Fruit fly (Drosophila melanogaster) whole organism, embryonic: ENCODE data around the gene CG13862.

Experiments
- ATbp ChIP-seq: fragments of 200-800 bp; sonication (Bioruptor generic); optimal IDR thresholded peaks from 2 replicates; lab custom pipeline; 2017; ENCODE audit warnings: missing biosample characterization, mild to moderate bottlenecking, missing genetic modification characterization, missing genetic modification reagents
- CG12155 ChIP-seq: fragments of 200-800 bp; sonication (Bioruptor generic); optimal IDR thresholded peaks from 3 replicates; lab custom pipeline; 2016; ENCODE audit warnings: missing biosample characterization, missing genetic modification characterization
- CG12219 ChIP-seq: fragments of 200-800 bp; sonication (Bioruptor generic); optimal IDR thresholded peaks from 3 replicates; lab custom pipeline; 2018; ENCODE audit warnings: missing biosample characterization, mild to moderate bottlenecking, missing genetic modification characterization
- CG12659 ChIP-seq: fragments of 200-800 bp; sonication (Bioruptor generic); optimal IDR thresholded peaks from 3 replicates; lab custom pipeline; 2017; ENCODE audit warnings: mild to moderate bottlenecking, missing biosample characterization, missing genetic modification reagents, missing genetic modification characterization
- CG12744 ChIP-seq: fragments of 200-800 bp; sonication (Bioruptor generic); optimal IDR thresholded peaks from 2 replicates; lab custom pipeline; 2016; ENCODE audit warnings: missing biosample characterization, missing genetic modification characterization
- CG12769 ChIP-seq: fragments of 200-800 bp; sonication (Bioruptor generic); optimal IDR thresholded peaks from 2 replicates; lab custom pipeline; 2019; ENCODE audit warnings: missing biosample characterization, mild to moderate bottlenecking, missing genetic modification characterization, moderate library complexity
- CG14050 ChIP-seq: fragments of 200-800 bp; sonication (Bioruptor generic); IDR thresholded peaks from 3 replicates; pipeline ENCODE4 v1.3.6; 2022; ENCODE audit warnings: missing biosample characterization, missing genetic modification characterization
- CG14441 ChIP-seq: fragments of 200-800 bp; sonication (Bioruptor generic); IDR thresholded peaks from 2 replicates; pipeline ENCODE4 v1.3.6; 2022; ENCODE audit warnings: missing biosample characterization, missing genetic modification characterization
- CG15073 ChIP-seq: fragments of 200-800 bp; sonication (Bioruptor generic); optimal IDR thresholded peaks from 2 replicates; lab custom pipeline; 2016; ENCODE audit warnings: missing biosample characterization, missing genetic modification characterization
- CG15696 ChIP-seq: fragments of 200-800 bp; sonication (Bioruptor generic); optimal IDR thresholded peaks from 2 replicates; lab custom pipeline; 2019; ENCODE audit warnings: missing biosample characterization, mild to moderate bottlenecking, missing genetic modification characterization, moderate library complexity
- CG16815 ChIP-seq: fragments of 200-800 bp; sonication (Bioruptor generic); optimal IDR thresholded peaks from 3 replicates; lab custom pipeline; 2017; ENCODE audit warnings: missing biosample characterization, mild to moderate bottlenecking, missing genetic modification characterization
- CG18011 ChIP-seq: fragments of 200-800 bp; sonication (Bioruptor generic); optimal IDR thresholded peaks from 2 replicates; lab custom pipeline; 2017; ENCODE audit warnings: missing biosample characterization, missing genetic modification characterization, mild to moderate bottlenecking, moderate library complexity, missing genotype
- CG30020 ChIP-seq: fragments of 200-800 bp; optimal IDR thresholded peaks from 2 replicates; lab custom pipeline; 2019; ENCODE audit warnings: missing biosample characterization, mild to moderate bottlenecking, missing genetic modification characterization, moderate library complexity
- CG6654 ChIP-seq: fragments of 200-800 bp; sonication (Bioruptor generic); optimal IDR thresholded peaks from 2 replicates; lab custom pipeline; 2017; ENCODE audit warnings: missing biosample characterization, mild to moderate bottlenecking, missing genetic modification characterization
- CG7839 ChIP-seq: fragments of 200-800 bp; sonication (Bioruptor generic); optimal IDR thresholded peaks from 3 replicates; lab custom pipeline; 2018; ENCODE audit warnings: missing biosample characterization, mild to moderate bottlenecking, missing genetic modification characterization, moderate library complexity
- Dp ChIP-seq: fragments of 200-800 bp; sonication (Bioruptor generic); optimal IDR thresholded peaks from 2 replicates; lab custom pipeline; 2018; ENCODE audit warnings: missing biosample characterization, mild to moderate bottlenecking, missing genetic modification characterization, moderate library complexity
- Drgx ChIP-seq: fragments of 200-800 bp; sonication (Bioruptor generic); IDR thresholded peaks from 2 replicates; pipeline ENCODE4 v1.3.6; 2022; ENCODE audit warnings: missing biosample characterization, missing genetic modification characterization
- E2f1 ChIP-seq: fragments of 200-800 bp; sonication (Bioruptor generic); IDR thresholded peaks from 2 replicates; pipeline ENCODE4 v1.3.6; 2022; ENCODE audit warnings: missing biosample characterization, missing genetic modification characterization
- Eip74EF ChIP-seq, 2 experiments: fragments of 200-800 bp in 1 of 2; fragments of >200 bp in 1 of 2; sonication (Bioruptor generic) in 1 of 2; optimal IDR thresholded peaks; 2 replicates each; lab custom pipeline; 2017 to 2019; ENCODE audit warnings: missing biosample characterization in 2 of 2, missing genetic modification characterization in 2 of 2, mild to moderate bottlenecking in 1 of 2, moderate library complexity in 1 of 2
- Elba2 ChIP-seq: fragments of 200-800 bp; sonication (Bioruptor generic); optimal IDR thresholded peaks from 3 replicates; lab custom pipeline; 2016; ENCODE audit warnings: missing biosample characterization, missing genetic modification characterization
- H2.0 ChIP-seq: fragments of 200-800 bp; sonication (Bioruptor generic); IDR thresholded peaks from 2 replicates; pipeline ENCODE4 v1.3.6; 2022; ENCODE audit warnings: missing biosample characterization, missing genetic modification characterization
- Hand ChIP-seq: fragments of 200-800 bp; sonication (Bioruptor generic); optimal IDR thresholded peaks from 2 replicates; lab custom pipeline; 2017; ENCODE audit warnings: mild to moderate bottlenecking, missing biosample characterization, missing genetic modification reagents, missing genetic modification characterization
- HmgD ChIP-seq: fragments of 200-800 bp; sonication (Bioruptor generic); optimal IDR thresholded peaks from 3 replicates; lab custom pipeline; 2016; ENCODE audit warnings: missing biosample characterization, missing genetic modification characterization
- Lim3 ChIP-seq: fragments of 200-800 bp; sonication (Bioruptor generic); IDR thresholded peaks from 2 replicates; pipeline ENCODE4 v1.3.6; 2022; ENCODE audit warnings: missing biosample characterization, missing genetic modification characterization
- MESR4 ChIP-seq: fragments of 200-800 bp; sonication (Bioruptor generic); optimal IDR thresholded peaks from 2 replicates; lab custom pipeline; 2018; ENCODE audit warnings: missing biosample characterization, mild to moderate bottlenecking, missing genetic modification characterization, moderate library complexity
- Rx ChIP-seq: fragments of 200-800 bp; sonication (Bioruptor generic); IDR thresholded peaks from 2 replicates; pipeline ENCODE4 v1.3.6; 2022; ENCODE audit warnings: missing biosample characterization, missing genetic modification characterization
- Sox102F ChIP-seq: fragments of 200-800 bp; sonication (Bioruptor generic); optimal IDR thresholded peaks from 2 replicates; lab custom pipeline; 2018; ENCODE audit warnings: missing biosample characterization, mild to moderate bottlenecking, missing genetic modification characterization, moderate library complexity
- Trl ChIP-seq, 3 experiments: fragments of >200 bp in 2 of 3; fragments of 200-800 bp in 1 of 3; sonication (Bioruptor generic) in 1 of 3; optimal IDR thresholded peaks; 2 replicates in 1 of 3; 3 replicates in 2 of 3; lab custom pipeline; 2016 to 2017; ENCODE audit warnings: missing biosample characterization in 1 of 3, missing genetic modification characterization in 1 of 3
- Xbp1 ChIP-seq: fragments of 200-800 bp; sonication (Bioruptor generic); optimal IDR thresholded peaks from 3 replicates; lab custom pipeline; 2016; ENCODE audit warnings: missing biosample characterization, mild to moderate bottlenecking, missing genetic modification characterization
- bab2 ChIP-seq: fragments of 200-800 bp; sonication (Bioruptor generic); optimal IDR thresholded peaks from 2 replicates; lab custom pipeline; 2016; ENCODE audit warnings: missing biosample characterization, missing genetic modification characterization
- corto ChIP-seq: fragments of 200-800 bp; sonication (Bioruptor generic); optimal IDR thresholded peaks from 2 replicates; lab custom pipeline; 2016; ENCODE audit warnings: missing biosample characterization, mild to moderate bottlenecking, missing genetic modification characterization, moderate library complexity
- grn ChIP-seq: fragments of 200-800 bp; sonication (Bioruptor generic); optimal IDR thresholded peaks from 3 replicates; lab custom pipeline; 2017; ENCODE audit warnings: missing biosample characterization, missing genetic modification characterization
- hkb ChIP-seq, 2 experiments: fragments of 200-800 bp in 1 of 2; fragments of >200 bp in 1 of 2; sonication (Bioruptor generic) in 1 of 2; IDR thresholded peaks in 1 of 2; optimal IDR thresholded peaks in 1 of 2; 2 replicates each; pipeline versions ENCODE4 v1.3.6 to Lab custom; 2017 to 2022; ENCODE audit warnings: missing biosample characterization in 1 of 2, missing genetic modification characterization in 1 of 2
- ind ChIP-seq: fragments of 200-800 bp; sonication (Bioruptor generic); optimal IDR thresholded peaks from 3 replicates; lab custom pipeline; 2016; ENCODE audit warnings: missing biosample characterization, missing genetic modification characterization
- inv ChIP-seq: fragments of 200-800 bp; sonication (Bioruptor generic); IDR thresholded peaks from 2 replicates; pipeline ENCODE4 v1.3.6; 2022; ENCODE audit warnings: missing biosample characterization, missing genetic modification characterization; ENCODE audit not compliant: partially characterized antibody
- jigr1 ChIP-seq: fragments of 200-800 bp; sonication (Bioruptor generic); IDR thresholded peaks from 3 replicates; pipeline ENCODE4 v1.3.6; 2022; ENCODE audit warnings: missing biosample characterization, missing genetic modification characterization
- knrl ChIP-seq: fragments of 200-800 bp; sonication (Bioruptor generic); IDR thresholded peaks from 3 replicates; pipeline ENCODE4 v1.3.6; 2022; ENCODE audit warnings: missing biosample characterization, missing genetic modification characterization; ENCODE audit not compliant: partially characterized antibody
- maf-S ChIP-seq: fragments of 200-800 bp; sonication (Bioruptor generic); optimal IDR thresholded peaks from 2 replicates; lab custom pipeline; 2016; ENCODE audit warnings: missing biosample characterization, missing genetic modification characterization
- nerfin-1 ChIP-seq: fragments of 200-800 bp; sonication (Bioruptor generic); optimal IDR thresholded peaks from 3 replicates; lab custom pipeline; 2019; ENCODE audit warnings: missing biosample characterization, mild to moderate bottlenecking, missing genetic modification characterization, moderate library complexity
- pan ChIP-seq, 4 experiments: fragments of >200 bp in 3 of 4; fragments of 200-800 bp in 1 of 4; sonication (Bioruptor generic) in 1 of 4; optimal IDR thresholded peaks in 3 of 4; IDR thresholded peaks in 1 of 4; 2 replicates each; pipeline versions ENCODE4 v1.3.6 to Lab custom; 2017 to 2022; ENCODE audit warnings: missing biosample characterization in 2 of 4, missing genetic modification characterization in 2 of 4, mixed read lengths in 1 of 4
- sd ChIP-seq: fragments of 200-800 bp; sonication (Bioruptor generic); optimal IDR thresholded peaks from 3 replicates; lab custom pipeline; 2018; ENCODE audit warnings: missing biosample characterization, mild to moderate bottlenecking, missing genetic modification characterization, moderate library complexity
- sob ChIP-seq: fragments of 200-800 bp; sonication (Bioruptor generic); IDR thresholded peaks from 2 replicates; pipeline ENCODE4 v1.3.6; 2022; ENCODE audit warnings: missing biosample characterization, missing genetic modification characterization
- tgo ChIP-seq: fragments of 200-800 bp; sonication (Bioruptor generic); IDR thresholded peaks from 3 replicates; pipeline ENCODE4 v1.3.6; 2022; ENCODE audit warnings: missing biosample characterization, missing genetic modification characterization
- unpg ChIP-seq: fragments of 200-800 bp; sonication (Bioruptor generic); optimal IDR thresholded peaks from 3 replicates; lab custom pipeline; 2018; ENCODE audit warnings: missing biosample characterization, mild to moderate bottlenecking, missing genetic modification characterization, moderate library complexity
- wek ChIP-seq: fragments of 200-800 bp; sonication (Bioruptor generic); optimal IDR thresholded peaks from 3 replicates; lab custom pipeline; 2018; ENCODE audit warnings: missing biosample characterization, mild to moderate bottlenecking, missing genetic modification characterization, moderate library complexity
- z ChIP-seq: fragments of 200-800 bp; sonication (Bioruptor generic); IDR thresholded peaks from 3 replicates; pipeline ENCODE4 v1.3.6; 2022; ENCODE audit warnings: missing biosample characterization, missing genetic modification characterization

CG13862 gene

dm6 chr3R:22367126-22368076, 35.6 kb downstream of the CG13862 start, which contains the start of the genes Polr3F and PyK (continued):
- TF ChIP-seq CG14441 (GFP tag; lab: Robert Waterston, UW), result peak; percentile 36; the same call in 1 of the 2 replicates
- TF ChIP-seq pan (optimal IDR thresholded peaks at IDR 0.05; lab: Kevin White, UChicago), result no peak
- no peak for TF ChIP-seq pan (GFP tag; optimal IDR thresholded peaks at IDR 0.05 in 1 of 2, IDR thresholded peaks at IDR 0.05 in 1 of 2)
- no peak for TF ChIP-seq tgo
- TF ChIP-seq jigr1, result no peak
- TF ChIP-seq knrl (GFP tag; lab: Robert Waterston, UW), result 0 out of 3 replicates have a peak, but pooled peaks have one; percentile 26
- TF ChIP-seq CG12219 (GFP tag; lab: Kevin White, UChicago), result no peak
- TF ChIP-seq Xbp1 (GFP tag; lab: Kevin White, UChicago), result peak; percentile 30
- no peak for TF ChIP-seq inv (GFP tag; lab: Robert Waterston, UW)
- TF ChIP-seq CG30020 (tag; lab: Kevin White, UChicago), result peak; percentile 38
- no peak for TF ChIP-seq CG14050 (GFP tag; lab: Robert Waterston, UW)
- TF ChIP-seq unpg, result peak; percentile 53
- TF ChIP-seq CG12769 (tag; lab: Kevin White, UChicago), result no peak
- no peak for TF ChIP-seq CG16815 (GFP tag; lab: Kevin White, UChicago)
- TF ChIP-seq CG12744 (GFP tag; lab: Kevin White, UChicago), result no peak
- no peak for TF ChIP-seq corto
- no peak for TF ChIP-seq Lim3 (GFP tag; lab: Robert Waterston, UW)
- peak; percentile 27 for TF ChIP-seq MESR4 (GFP tag; lab: Kevin White, UChicago)
- TF ChIP-seq grn (GFP tag; lab: Kevin White, UChicago), result no peak
- TF ChIP-seq maf-S, result no peak
- TF ChIP-seq Eip74EF (GFP tag; optimal IDR thresholded peaks at IDR 0.05; lab: Kevin White, UChicago), result no peak
- TF ChIP-seq CG15696 (tag; lab: Kevin White, UChicago), result peak; percentile 13
- TF ChIP-seq CG12659 (GFP tag; lab: Kevin White, UChicago), result peak; percentile 53
- peak; percentile 96 for TF ChIP-seq wek (GFP tag; lab: Kevin White, UChicago)
- no peak for TF ChIP-seq sd
- TF ChIP-seq hkb (optimal IDR thresholded peaks at IDR 0.05; lab: Kevin White, UChicago), result no peak
- peak; percentile 28 for TF ChIP-seq hkb (GFP tag; IDR thresholded peaks at IDR 0.05; lab: Robert Waterston, UW)
- peak; percentile 28 for TF ChIP-seq CG7839
- TF ChIP-seq ind (GFP tag; lab: Kevin White, UChicago), result peak; percentile 14
- peak; percentile 66 for TF ChIP-seq Dp (GFP tag; lab: Kevin White, UChicago)
- TF ChIP-seq sob (GFP tag; lab: Robert Waterston, UW), result no peak
- TF ChIP-seq CG6654 (GFP tag; lab: Kevin White, UChicago), result no peak
- no peak for TF ChIP-seq Trl (optimal IDR thresholded peaks at IDR 0.05; lab: Kevin White, UChicago)
- no peak for TF ChIP-seq Trl (GFP tag; optimal IDR thresholded peaks at IDR 0.05; lab: Kevin White, UChicago)
- TF ChIP-seq Rx (GFP tag; lab: Robert Waterston, UW), result no peak
- TF ChIP-seq CG12155 (GFP tag; lab: Kevin White, UChicago), result peak; percentile 5
- TF ChIP-seq nerfin-1 (tag; lab: Kevin White, UChicago), result no peak
- no peak for TF ChIP-seq Elba2 (GFP tag; lab: Kevin White, UChicago)
- no peak for TF ChIP-seq bab2 (GFP tag; lab: Kevin White, UChicago)
- TF ChIP-seq H2.0 (GFP tag; lab: Robert Waterston, UW), result no peak
- TF ChIP-seq z (GFP tag; lab: Robert Waterston, UW), result no peak
- no peak for TF ChIP-seq E2f1
- TF ChIP-seq HmgD (GFP tag; lab: Kevin White, UChicago), result no peak
- no peak for TF ChIP-seq CG15073 (GFP tag; lab: Kevin White, UChicago)
- no peak for TF ChIP-seq Hand (GFP tag; lab: Kevin White, UChicago)
- no peak for TF ChIP-seq ATbp (GFP tag; lab: Kevin White, UChicago)
- TF ChIP-seq Sox102F (GFP tag; lab: Kevin White, UChicago), result peak; percentile 30
- peak; percentile 14; the same call in 1 of the 2 replicates for TF ChIP-seq Drgx (GFP tag; lab: Robert Waterston, UW)
- TF ChIP-seq CG18011, result no peak
